Worm (Caenorhabditis elegans): Measurements from ENCODE around the gene nhl-1.

DNA sequence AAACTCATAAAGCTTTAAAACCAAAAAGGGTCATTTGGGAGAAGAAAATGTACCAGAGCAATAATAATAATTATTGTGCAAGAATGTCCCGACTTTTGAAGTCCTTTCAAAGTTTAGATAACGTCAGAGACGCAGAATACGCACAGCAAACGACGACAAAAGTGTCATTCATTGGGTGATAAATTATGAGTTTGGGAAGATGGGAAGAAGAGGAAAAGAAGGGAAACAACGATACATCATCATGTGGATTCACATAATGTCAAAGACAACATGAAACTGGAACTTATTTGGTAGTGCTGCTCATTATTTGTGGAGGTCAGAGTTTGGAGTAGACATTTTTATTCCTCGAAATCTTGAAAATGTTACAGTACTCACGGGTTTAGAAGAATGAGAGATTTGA is 24.2 kb upstream of the nhl-1 start:
- TF ChIP-seq hpl-2 (GFP tag; optimal IDR thresholded peaks at IDR 0.05) = no peak
- TF ChIP-seq unc-62 (GFP tag; optimal IDR thresholded peaks at IDR 0.05) = no peak
- no peak for TF ChIP-seq snpc-4 (tag; optimal IDR thresholded peaks at IDR 0.05)

Data from whole organism, L1 larva.